Fruit fly (Drosophila melanogaster): Measurements from ENCODE around the gene CG5039.
A peak's percentile ranks its signal among the peaks of the same experiment; 100 is the strongest.

The CG5039 gene

dm6 chr3R:25661531-25662193, 16.8 kb upstream of the CG5039 start, which contains the start of gene RASSF8 (continued):
- TF ChIP-seq E2f1 (GFP tag; IDR thresholded peaks at IDR 0.05) (no peak), CG3995 (GFP tag; optimal IDR thresholded peaks at IDR 0.05) (peak; percentile 79), CG11456 (GFP tag; IDR thresholded peaks at IDR 0.05) (peak; percentile 62; the same call in 1 of the 3 replicates), nmo (GFP tag; optimal IDR thresholded peaks at IDR 0.05) (peak; percentile 42), sug (tag; optimal IDR thresholded peaks at IDR 0.05) (peak; percentile 38), ham (GFP tag; IDR thresholded peaks at IDR 0.05) (no peak), Dref (GFP tag; IDR thresholded peaks at IDR 0.05) (peak; percentile 94), sens (GFP tag) (peak; percentile 88), Doc3 (GFP tag; IDR thresholded peaks at IDR 0.05; ENCODE audit: partially characterized antibody) (peak; percentile 52; the same call in 1 of the 3 replicates), tin (GFP tag; optimal IDR thresholded peaks at IDR 0.05) (peak; percentile 10), insv (GFP tag; optimal IDR thresholded peaks at IDR 0.05) (peak; percentile 68 to 96), CG17359 (tag; optimal IDR thresholded peaks at IDR 0.05) (no peak), amos (GFP tag; IDR thresholded peaks at IDR 0.05; ENCODE audit: partially characterized antibody) (peak; percentile 73), Sox102F (GFP tag; optimal IDR thresholded peaks at IDR 0.05) (peak; percentile 9), gce (GFP tag; IDR thresholded peaks at IDR 0.05) (no peak), CG13424 (tag; optimal IDR thresholded peaks at IDR 0.05) (peak; percentile 20), CG6689 (GFP tag; IDR thresholded peaks at IDR 0.05) (peak; percentile 49), Scr (GFP tag; IDR thresholded peaks at IDR 0.05; ENCODE audit: partially characterized antibody) (peak; percentile 71), peb (GFP tag; IDR thresholded peaks at IDR 0.05) (no peak), tup (GFP tag; optimal IDR thresholded peaks at IDR 0.05) (no peak), mld (GFP tag; IDR thresholded peaks at IDR 0.05; ENCODE audit: partially characterized antibody) (0 out of 3 replicates have a peak, but pooled peaks have one; percentile 14), Antp (GFP tag; optimal IDR thresholded peaks at IDR 0.05) (peak; percentile 27), kay (GFP tag; optimal IDR thresholded peaks at IDR 0.05) (peak; percentile 47), CG6654 (GFP tag; optimal IDR thresholded peaks at IDR 0.05) (no peak), Ets65A (GFP tag) (peak; percentile 90), MBD-R2 (GFP tag; IDR thresholded peaks at IDR 0.05) (peak; percentile 37; the same call in 1 of the 2 replicates), gro (GFP tag; optimal IDR thresholded peaks at IDR 0.05) (no peak), CG6791 (GFP tag; IDR thresholded peaks at IDR 0.05; ENCODE audit: partially characterized antibody) (peak; percentile 83), CG1602 (GFP tag; optimal IDR thresholded peaks at IDR 0.05) (peak; percentile 6), gem (tag; optimal IDR thresholded peaks at IDR 0.05) (peak; percentile 31), CHES-1-like (GFP tag; optimal IDR thresholded peaks at IDR 0.05) (peak; percentile 21), CG7928 (GFP tag; optimal IDR thresholded peaks at IDR 0.05) (peak; percentile 87), Nf-YC (tag; optimal IDR thresholded peaks at IDR 0.05) (peak; percentile 38), Dip3 (GFP tag; optimal IDR thresholded peaks at IDR 0.05) (peak; percentile 12), CG17912 (GFP tag; optimal IDR thresholded peaks at IDR 0.05) (no peak), CG9932 (GFP tag; IDR thresholded peaks at IDR 0.05) (peak; percentile 79), CG2120 (GFP tag; optimal IDR thresholded peaks at IDR 0.05) (peak; percentile 67), CG10209 (GFP tag; optimal IDR thresholded peaks at IDR 0.05) (no peak), lmd (GFP tag; IDR thresholded peaks at IDR 0.05) (peak; percentile 45; the same call in 1 of the 2 replicates), Fer1 (GFP tag; optimal IDR thresholded peaks at IDR 0.05) (peak; percentile 44), al (GFP tag; IDR thresholded peaks at IDR 0.05) (peak; percentile 13; the same call in 1 of the 2 replicates), Side (GFP tag; optimal IDR thresholded peaks at IDR 0.05) (peak; percentile 9), maf-S (GFP tag; optimal IDR thresholded peaks at IDR 0.05) (no peak), knrl (GFP tag; IDR thresholded peaks at IDR 0.05; ENCODE audit: partially characterized antibody) (peak; percentile 67), CG15514 (GFP tag; optimal IDR thresholded peaks at IDR 0.05) (peak; percentile 95), Dbx (GFP tag; IDR thresholded peaks at IDR 0.05) (peak; percentile 64; the same call in 2 of the 3 replicates), grn (GFP tag; optimal IDR thresholded peaks at IDR 0.05) (no peak), gsb (GFP tag; IDR thresholded peaks at IDR 0.05) (no peak), Pdp1 (GFP tag; optimal IDR thresholded peaks at IDR 0.05) (peak in 1 of 2 experiments; percentile 46)

All from whole organism, embryonic.